Fruit fly (Drosophila melanogaster) whole organism, embryonic: ENCODE data around the gene CG31638.
A peak's percentile ranks its signal among the peaks of the same experiment; 100 is the strongest.

Experiments
- Abd-B ChIP-seq: fragments of 200-800 bp; sonication (Bioruptor generic); optimal IDR thresholded peaks from 2 replicates; lab custom pipeline; 2018; ENCODE audit warnings: missing biosample characterization, mild to moderate bottlenecking, missing genetic modification characterization, moderate library complexity
- Antp ChIP-seq: fragments of 200-800 bp; sonication (Bioruptor generic); optimal IDR thresholded peaks from 3 replicates; lab custom pipeline; 2016; ENCODE audit warnings: missing biosample characterization, missing genetic modification characterization
- Atf3 ChIP-seq: fragments of 200-800 bp; sonication (Bioruptor generic); optimal IDR thresholded peaks from 3 replicates; lab custom pipeline; 2016; ENCODE audit warnings: missing biosample characterization, missing genetic modification characterization
- Awh ChIP-seq: fragments of 200-800 bp; sonication (Bioruptor generic); IDR thresholded peaks from 2 replicates; pipeline ENCODE4, ENCODE4 v1.3.6; 2022; ENCODE audit warnings: missing biosample characterization, missing genetic modification characterization
- B-H2 ChIP-seq: fragments of 200-800 bp; sonication (Bioruptor generic); optimal IDR thresholded peaks from 2 replicates; lab custom pipeline; 2018; ENCODE audit warnings: missing biosample characterization, mild to moderate bottlenecking, missing genetic modification characterization
- Bdp1 ChIP-seq: fragments of 200-800 bp; sonication (Bioruptor generic); optimal IDR thresholded peaks from 3 replicates; lab custom pipeline; 2016; ENCODE audit warnings: missing biosample characterization, missing genetic modification characterization
- Blimp-1 ChIP-seq: fragments of 200-800 bp; sonication (Bioruptor generic); optimal IDR thresholded peaks from 3 replicates; lab custom pipeline; 2018; ENCODE audit warnings: missing biosample characterization, missing genetic modification characterization, mild to moderate bottlenecking, moderate library complexity, missing genetic modification reagents
- BtbVII ChIP-seq: fragments of 200-800 bp; sonication (Bioruptor generic); optimal IDR thresholded peaks from 3 replicates; lab custom pipeline; 2017; ENCODE audit warnings: missing biosample characterization, mild to moderate bottlenecking, missing genetic modification characterization
- CG10147 ChIP-seq: fragments of 200-800 bp; sonication (Bioruptor generic); optimal IDR thresholded peaks from 2 replicates; lab custom pipeline; 2019; ENCODE audit warnings: missing biosample characterization, mild to moderate bottlenecking, missing genetic modification characterization, moderate library complexity
- CG1024 ChIP-seq: fragments of 200-800 bp; sonication (Bioruptor generic); IDR thresholded peaks from 2 replicates; pipeline ENCODE4 v1.3.6; 2022; ENCODE audit warnings: missing biosample characterization, missing genetic modification characterization
- CG10321 ChIP-seq: fragments of 200-800 bp; sonication (Bioruptor generic); IDR thresholded peaks from 2 replicates; pipeline ENCODE4 v1.3.6; 2022; ENCODE audit warnings: missing biosample characterization, missing genetic modification characterization
- CG15269 ChIP-seq: fragments of 200-800 bp; sonication (Bioruptor generic); optimal IDR thresholded peaks from 2 replicates; lab custom pipeline; 2018; ENCODE audit warnings: missing biosample characterization, mild to moderate bottlenecking, missing genetic modification characterization, moderate library complexity
- CG15479 ChIP-seq: fragments of 200-800 bp; sonication (Bioruptor generic); optimal IDR thresholded peaks from 3 replicates; lab custom pipeline; 2019; ENCODE audit warnings: missing biosample characterization, mild to moderate bottlenecking, missing genetic modification characterization, moderate library complexity
- CG15601 ChIP-seq: fragments of 200-800 bp; sonication (Bioruptor generic); optimal IDR thresholded peaks from 3 replicates; lab custom pipeline; 2019; ENCODE audit warnings: missing biosample characterization, mild to moderate bottlenecking, missing genetic modification characterization, moderate library complexity
- CG17361 ChIP-seq: fragments of 200-800 bp; sonication (Bioruptor generic); IDR thresholded peaks from 3 replicates; pipeline ENCODE4 v1.3.6; 2022; ENCODE audit warnings: missing biosample characterization, missing genetic modification characterization
- CG2875 ChIP-seq: fragments of 200-800 bp; sonication (Bioruptor generic); optimal IDR thresholded peaks from 2 replicates; lab custom pipeline; 2017; ENCODE audit warnings: missing biosample characterization, mild to moderate bottlenecking, missing genetic modification characterization, missing genetic modification reagents
- CG31441 ChIP-seq: fragments of 200-800 bp; sonication (Bioruptor generic); IDR thresholded peaks from 2 replicates; pipeline ENCODE4 v1.3.6; 2022; ENCODE audit warnings: missing biosample characterization, missing genetic modification characterization
- CG3726 ChIP-seq: fragments of 200-800 bp; sonication (Bioruptor generic); IDR thresholded peaks from 3 replicates; pipeline ENCODE4, ENCODE4 v1.3.6; 2022; ENCODE audit warnings: missing biosample characterization, missing genetic modification characterization
- CG3838 ChIP-seq: fragments of 200-800 bp; sonication (Bioruptor generic); optimal IDR thresholded peaks from 3 replicates; lab custom pipeline; 2016; ENCODE audit warnings: missing biosample characterization, missing genetic modification characterization
- CG6683 ChIP-seq: fragments of 200-800 bp; sonication (Bioruptor generic); optimal IDR thresholded peaks from 2 replicates; lab custom pipeline; 2017; ENCODE audit warnings: missing biosample characterization, mild to moderate bottlenecking, missing genetic modification characterization, missing genetic modification reagents
- CG7271 ChIP-seq: fragments of 200-800 bp; sonication (Bioruptor generic); optimal IDR thresholded peaks from 2 replicates; lab custom pipeline; 2018; ENCODE audit warnings: missing biosample characterization, mild to moderate bottlenecking, missing genetic modification characterization, moderate library complexity
- CHES-1-like ChIP-seq: fragments of 200-800 bp; sonication (Bioruptor generic); optimal IDR thresholded peaks from 2 replicates; lab custom pipeline; 2016; ENCODE audit warnings: missing biosample characterization, missing genetic modification characterization
- Camta ChIP-seq: fragments of 200-800 bp; sonication (Bioruptor generic); optimal IDR thresholded peaks from 2 replicates; lab custom pipeline; 2016; ENCODE audit warnings: missing biosample characterization, missing genetic modification characterization
- CoRest ChIP-seq: fragments of 200-800 bp; sonication (Bioruptor generic); optimal IDR thresholded peaks from 3 replicates; lab custom pipeline; 2018; ENCODE audit warnings: missing biosample characterization, mild to moderate bottlenecking, missing genetic modification characterization, moderate library complexity
- Dek ChIP-seq: fragments of 200-800 bp; sonication (Bioruptor generic); optimal IDR thresholded peaks from 3 replicates; lab custom pipeline; 2019; ENCODE audit warnings: missing biosample characterization, mild to moderate bottlenecking, missing genetic modification characterization, moderate library complexity
- Ets97D ChIP-seq: fragments of 200-800 bp; sonication (Bioruptor generic); optimal IDR thresholded peaks from 3 replicates; lab custom pipeline; 2016; ENCODE audit warnings: missing biosample characterization, missing genetic modification characterization
- Gsc ChIP-seq: fragments of 200-800 bp; sonication (Bioruptor generic); IDR thresholded peaks from 2 replicates; pipeline ENCODE4 v1.3.6; 2022; ENCODE audit warnings: missing biosample characterization, missing genetic modification characterization
- Hr39 ChIP-seq: fragments of >200 bp; optimal IDR thresholded peaks from 2 replicates; lab custom pipeline; 2017
- Nf-YA ChIP-seq: fragments of 200-800 bp; sonication (Bioruptor generic); IDR thresholded peaks from 2 replicates; pipeline ENCODE4 v1.3.6; 2022; ENCODE audit warnings: missing biosample characterization, missing genetic modification characterization
- Nf-YC ChIP-seq: fragments of 200-800 bp; optimal IDR thresholded peaks from 3 replicates; lab custom pipeline; 2019; ENCODE audit warnings: missing biosample characterization, mild to moderate bottlenecking, missing genetic modification characterization, moderate library complexity
- Sox102F ChIP-seq: fragments of 200-800 bp; sonication (Bioruptor generic); optimal IDR thresholded peaks from 2 replicates; lab custom pipeline; 2018; ENCODE audit warnings: missing biosample characterization, mild to moderate bottlenecking, missing genetic modification characterization, moderate library complexity
- ato ChIP-seq: fragments of 200-800 bp; sonication (Bioruptor generic); IDR thresholded peaks from 2 replicates; pipeline ENCODE4 v1.3.6; 2022; ENCODE audit warnings: missing biosample characterization, missing genetic modification characterization; ENCODE audit not compliant: partially characterized antibody
- ci ChIP-seq: fragments of 200-800 bp; sonication (Bioruptor generic); IDR thresholded peaks from 3 replicates; pipeline ENCODE4 v1.3.6; 2022; ENCODE audit warnings: missing biosample characterization, missing genetic modification characterization
- emc ChIP-seq: fragments of 200-800 bp; sonication (Bioruptor generic); optimal IDR thresholded peaks from 2 replicates; lab custom pipeline; 2016; ENCODE audit warnings: missing biosample characterization, missing genetic modification characterization
- exex ChIP-seq: fragments of 200-800 bp; sonication (Bioruptor generic); optimal IDR thresholded peaks from 4 replicates; lab custom pipeline; 2018; ENCODE audit warnings: missing biosample characterization, mild to moderate bottlenecking, missing genetic modification characterization, moderate library complexity
- gcm ChIP-seq: fragments of 200-800 bp; sonication (Bioruptor generic); optimal IDR thresholded peaks from 2 replicates; lab custom pipeline; 2019; ENCODE audit warnings: missing biosample characterization, mild to moderate bottlenecking, missing genetic modification characterization, moderate library complexity
- ham ChIP-seq: fragments of 200-800 bp; sonication (Bioruptor generic); IDR thresholded peaks from 2 replicates; pipeline ENCODE4 v1.3.6; 2022; ENCODE audit warnings: missing biosample characterization, missing genetic modification characterization
- her ChIP-seq: fragments of 200-800 bp; sonication (Bioruptor generic); optimal IDR thresholded peaks from 2 replicates; lab custom pipeline; 2016; ENCODE audit warnings: missing biosample characterization, missing genetic modification characterization
- odd ChIP-seq: fragments of 200-800 bp; sonication (Bioruptor generic); optimal IDR thresholded peaks from 2 replicates; lab custom pipeline; 2017; ENCODE audit warnings: missing biosample characterization, mild to moderate bottlenecking, missing genetic modification characterization
- pnt ChIP-seq: fragments of 200-800 bp; sonication (Bioruptor generic); optimal IDR thresholded peaks from 3 replicates; lab custom pipeline; 2016; ENCODE audit warnings: missing biosample characterization, missing genetic modification characterization
- pum ChIP-seq: fragments of 200-800 bp; sonication (Bioruptor generic); optimal IDR thresholded peaks from 2 replicates; lab custom pipeline; 2016; ENCODE audit warnings: missing biosample characterization, missing genetic modification characterization
- repo ChIP-seq: fragments of 200-800 bp; sonication (Bioruptor generic); optimal IDR thresholded peaks from 2 replicates; lab custom pipeline; 2016; ENCODE audit warnings: missing biosample characterization, missing genetic modification characterization
- row ChIP-seq: fragments of 200-800 bp; sonication (Bioruptor generic); IDR thresholded peaks from 3 replicates; pipeline ENCODE4 v1.3.6; 2022; ENCODE audit warnings: missing biosample characterization, missing genetic modification characterization
- sim ChIP-seq: fragments of 200-800 bp; sonication (Bioruptor generic); IDR thresholded peaks from 2 replicates; pipeline ENCODE4 v1.3.6; 2022; ENCODE audit warnings: missing biosample characterization, missing genetic modification characterization
- slbo ChIP-seq: fragments of 200-800 bp; sonication (Bioruptor generic); IDR thresholded peaks from 2 replicates; pipeline ENCODE4 v1.3.6; 2022; ENCODE audit warnings: missing biosample characterization, missing genetic modification characterization
- ssp ChIP-seq: fragments of 200-800 bp; sonication (Bioruptor generic); IDR thresholded peaks from 2 replicates; pipeline ENCODE4 v1.3.6; 2022; ENCODE audit warnings: missing biosample characterization, missing genetic modification characterization
- tin ChIP-seq: fragments of 200-800 bp; sonication (Bioruptor generic); optimal IDR thresholded peaks from 3 replicates; lab custom pipeline; 2016; ENCODE audit warnings: missing biosample characterization, missing genetic modification characterization
- tio ChIP-seq: fragments of 200-800 bp; sonication (Bioruptor generic); optimal IDR thresholded peaks from 2 replicates; lab custom pipeline; 2017; ENCODE audit warnings: missing biosample characterization, missing genetic modification characterization, inconsistent platforms
- ttk ChIP-seq: fragments of 200-800 bp; sonication (Bioruptor generic); IDR thresholded peaks from 2 replicates; pipeline ENCODE4 v2.1.2; 2022; ENCODE audit warnings: missing biosample characterization, missing genetic modification characterization
- vvl ChIP-seq: fragments of 200-800 bp; sonication (Bioruptor generic); IDR thresholded peaks from 2 replicates; pipeline ENCODE4 v1.3.6; 2022; ENCODE audit warnings: missing biosample characterization, missing genetic modification characterization
- yki ChIP-seq: fragments of >200 bp; optimal IDR thresholded peaks from 3 replicates; lab custom pipeline; 2018

Gene CG31638

DNA sequence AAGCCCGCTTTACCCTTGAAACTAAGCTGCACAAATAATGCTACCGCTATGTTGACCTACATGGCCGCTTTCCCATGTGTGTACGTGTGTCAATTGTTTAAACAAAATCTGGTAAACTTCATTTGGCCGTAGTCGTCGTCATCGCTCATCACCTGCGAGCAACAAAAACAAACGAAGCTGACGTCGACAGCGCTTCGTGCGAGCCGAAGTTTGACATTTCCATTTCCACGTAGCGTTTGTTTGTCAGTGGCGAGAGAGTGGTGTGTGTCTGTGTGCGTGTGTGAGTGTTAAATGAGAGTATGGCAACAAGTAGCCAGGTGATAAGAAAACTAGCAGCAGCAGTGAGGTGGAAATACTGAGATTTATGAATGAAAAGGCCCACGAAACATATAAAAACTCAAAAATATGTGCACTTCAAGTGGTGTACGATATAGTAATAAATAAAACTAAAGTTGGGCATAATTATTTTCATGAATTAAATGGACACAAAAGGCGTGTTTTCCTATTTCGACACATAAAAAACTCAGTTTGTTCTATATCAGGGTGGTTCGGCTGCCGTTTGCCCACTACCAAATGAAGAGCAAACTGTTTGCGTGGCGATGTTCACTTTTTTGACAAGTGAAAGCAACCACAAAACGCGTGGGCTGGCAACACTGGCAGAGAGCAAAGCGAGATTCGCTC is 11.5 kb upstream of the CG31638 start (continued):
- TF ChIP-seq Awh (GFP tag; lab: Robert Waterston, UW) (no peak), CG15479 (GFP tag; lab: Kevin White, UChicago) (no peak), CG31441 (0 out of 2 replicates have a peak, but pooled peaks have one; percentile 19), ci (peak; percentile 55; the same call in 2 of the 3 replicates), ssp (GFP tag; lab: Robert Waterston, UW) (no peak), Nf-YA (GFP tag; lab: Robert Waterston, UW) (no peak), CG15601 (tag; lab: Kevin White, UChicago) (peak; percentile 66), Antp (GFP tag; lab: Kevin White, UChicago) (no peak), Atf3 (GFP tag; lab: Kevin White, UChicago) (peak; percentile 20), yki (no peak), sim (GFP tag; lab: Robert Waterston, UW) (no peak), repo (no peak), row (GFP tag; lab: Robert Waterston, UW) (peak; percentile 36; the same call in 2 of the 3 replicates), pnt (GFP tag; lab: Kevin White, UChicago) (peak; percentile 9), Gsc (GFP tag; lab: Robert Waterston, UW) (no peak), exex (tag; lab: Kevin White, UChicago) (peak; percentile 55), CG10321 (GFP tag; lab: Robert Waterston, UW) (no peak), Nf-YC (tag; lab: Kevin White, UChicago) (peak; percentile 60), her (GFP tag; lab: Kevin White, UChicago) (no peak), CG10147 (GFP tag; lab: Kevin White, UChicago) (no peak), tin (GFP tag; lab: Kevin White, UChicago) (no peak), Hr39 (no peak), CG2875 (GFP tag; lab: Kevin White, UChicago) (no peak), CHES-1-like (GFP tag; lab: Kevin White, UChicago) (peak; percentile 39), CG6683 (peak; percentile 14), Ets97D (GFP tag; lab: Kevin White, UChicago) (no peak), ttk (GFP tag; lab: Robert Waterston, UW) (no peak), B-H2 (peak; percentile 51), BtbVII (GFP tag; lab: Kevin White, UChicago) (peak; percentile 74), CG1024 (GFP tag; lab: Robert Waterston, UW) (no peak), CG3726 (no peak), vvl (peak; percentile 61; the same call in 1 of the 2 replicates), pum (GFP tag; lab: Kevin White, UChicago) (no peak), tio (GFP tag; lab: Kevin White, UChicago) (no peak), CoRest (no peak), ato (no peak), Bdp1 (GFP tag; lab: Kevin White, UChicago) (no peak), gcm (GFP tag; lab: Kevin White, UChicago) (no peak), ham (GFP tag; lab: Robert Waterston, UW) (no peak), CG7271 (tag; lab: Kevin White, UChicago) (no peak), CG15269 (tag; lab: Kevin White, UChicago) (peak; percentile 32), Camta (GFP tag; lab: Kevin White, UChicago) (no peak), CG3838 (GFP tag; lab: Kevin White, UChicago) (no peak), Blimp-1 (GFP tag; lab: Kevin White, UChicago) (peak; percentile 51), slbo (GFP tag; lab: Robert Waterston, UW) (peak; percentile 27; the same call in 1 of the 2 replicates), CG17361 (GFP tag; lab: Robert Waterston, UW) (peak; percentile 9; the same call in 1 of the 3 replicates), Sox102F (GFP tag; lab: Kevin White, UChicago) (no peak), odd (GFP tag; lab: Kevin White, UChicago) (peak; percentile 28), Abd-B (GFP tag; lab: Kevin White, UChicago) (no peak), emc (peak; percentile 18), Dek (tag; lab: Kevin White, UChicago) (peak; percentile 8)
